Fruit fly (Drosophila melanogaster) whole organism, embryonic: ENCODE data around the gene CG10589.
A peak's percentile ranks its signal among the peaks of the same experiment; 100 is the strongest.

Experiments used
- Atf6 ChIP-seq: fragments of 200-800 bp; sonication (Bioruptor generic); IDR thresholded peaks from 2 replicates; pipeline ENCODE4 v1.3.6; 2022; ENCODE audit warnings: missing biosample characterization, missing genetic modification characterization
- CG11456 ChIP-seq: fragments of 200-800 bp; sonication (Bioruptor generic); IDR thresholded peaks from 3 replicates; pipeline ENCODE4 v1.3.6; 2022; ENCODE audit warnings: missing biosample characterization, missing genetic modification characterization
- CG11560 ChIP-seq: fragments of 200-800 bp; sonication (Bioruptor generic); IDR thresholded peaks from 3 replicates; pipeline ENCODE4 v1.3.6; 2022; ENCODE audit warnings: missing biosample characterization, missing genetic modification characterization
- CG11695 ChIP-seq: fragments of 200-800 bp; sonication (Bioruptor generic); IDR thresholded peaks from 3 replicates; pipeline ENCODE4 v1.3.6; 2022; ENCODE audit warnings: missing biosample characterization, missing genetic modification characterization
- CG12104 ChIP-seq: fragments of 200-800 bp; sonication (Bioruptor generic); optimal IDR thresholded peaks from 3 replicates; lab custom pipeline; 2016; ENCODE audit warnings: missing biosample characterization, missing genetic modification characterization
- CG12659 ChIP-seq: fragments of 200-800 bp; sonication (Bioruptor generic); optimal IDR thresholded peaks from 3 replicates; lab custom pipeline; 2017; ENCODE audit warnings: mild to moderate bottlenecking, missing biosample characterization, missing genetic modification reagents, missing genetic modification characterization
- CG12769 ChIP-seq: fragments of 200-800 bp; sonication (Bioruptor generic); optimal IDR thresholded peaks from 2 replicates; lab custom pipeline; 2019; ENCODE audit warnings: missing biosample characterization, mild to moderate bottlenecking, missing genetic modification characterization, moderate library complexity
- CG13123 ChIP-seq: fragments of 200-800 bp; sonication (Bioruptor generic); optimal IDR thresholded peaks from 2 replicates; lab custom pipeline; 2016; ENCODE audit warnings: missing biosample characterization, missing genetic modification characterization
- CG14710 ChIP-seq: fragments of 200-800 bp; sonication (Bioruptor generic); optimal IDR thresholded peaks from 3 replicates; lab custom pipeline; 2019; ENCODE audit warnings: missing biosample characterization, mild to moderate bottlenecking, missing genetic modification characterization, moderate library complexity
- CG15514 ChIP-seq: fragments of 200-800 bp; sonication (Bioruptor generic); optimal IDR thresholded peaks from 3 replicates; lab custom pipeline; 2017; ENCODE audit warnings: missing biosample characterization, missing genetic modification characterization, mild to moderate bottlenecking, moderate library complexity, missing genetic modification reagents
- CG17912 ChIP-seq: fragments of 200-800 bp; sonication (Bioruptor generic); optimal IDR thresholded peaks from 2 replicates; lab custom pipeline; 2018; ENCODE audit warnings: missing biosample characterization, mild to moderate bottlenecking, missing genetic modification characterization
- CG2199 ChIP-seq: fragments of 200-800 bp; sonication (Bioruptor generic); IDR thresholded peaks from 3 replicates; pipeline ENCODE4 v1.3.6; 2022; ENCODE audit warnings: missing biosample characterization, missing genetic modification characterization
- CG30431 ChIP-seq: fragments of 200-800 bp; sonication (Bioruptor generic); optimal IDR thresholded peaks from 2 replicates; lab custom pipeline; 2017; ENCODE audit warnings: missing biosample characterization, missing genetic modification characterization
- CG31441 ChIP-seq: fragments of 200-800 bp; sonication (Bioruptor generic); IDR thresholded peaks from 2 replicates; pipeline ENCODE4 v1.3.6; 2022; ENCODE audit warnings: missing biosample characterization, missing genetic modification characterization
- CG32767 ChIP-seq: fragments of 200-800 bp; sonication (Bioruptor generic); IDR thresholded peaks from 2 replicates; pipeline ENCODE4 v1.3.6; 2022; ENCODE audit warnings: missing biosample characterization, missing genetic modification characterization
- CG33213 ChIP-seq: fragments of 200-800 bp; sonication (Bioruptor generic); optimal IDR thresholded peaks from 3 replicates; lab custom pipeline; 2016; ENCODE audit warnings: missing biosample characterization, missing genetic modification characterization
- CG3847 ChIP-seq: fragments of 200-800 bp; sonication (Bioruptor generic); IDR thresholded peaks from 2 replicates; pipeline ENCODE4 v1.3.6; 2022; ENCODE audit warnings: missing biosample characterization, missing genetic modification characterization
- CG6175 ChIP-seq: fragments of 200-800 bp; sonication (Bioruptor generic); IDR thresholded peaks from 3 replicates; pipeline ENCODE4 v1.3.6; 2022; ENCODE audit warnings: missing biosample characterization, missing genetic modification characterization
- CG8924 ChIP-seq: fragments of 200-800 bp; optimal IDR thresholded peaks from 3 replicates; lab custom pipeline; 2019; ENCODE audit warnings: missing biosample characterization, mild to moderate bottlenecking, missing genetic modification characterization, moderate library complexity
- CG9609 ChIP-seq: fragments of 200-800 bp; sonication (Bioruptor generic); optimal IDR thresholded peaks from 3 replicates; lab custom pipeline; 2016; ENCODE audit warnings: missing biosample characterization, missing genetic modification characterization
- CG9797 ChIP-seq: fragments of 200-800 bp; sonication (Bioruptor generic); optimal IDR thresholded peaks from 3 replicates; lab custom pipeline; 2018; ENCODE audit warnings: missing biosample characterization, mild to moderate bottlenecking, missing genetic modification characterization
- Doc3 ChIP-seq: fragments of 200-800 bp; sonication (Bioruptor generic); IDR thresholded peaks from 3 replicates; pipeline ENCODE4 v1.3.6; 2022; ENCODE audit warnings: missing biosample characterization, missing genetic modification characterization; ENCODE audit not compliant: partially characterized antibody
- Dref ChIP-seq: fragments of 200-800 bp; sonication (Bioruptor generic); IDR thresholded peaks from 2 replicates; pipeline ENCODE4 v1.3.6; 2022; ENCODE audit warnings: missing biosample characterization, missing genetic modification characterization
- E2f2 ChIP-seq: fragments of 200-800 bp; sonication (Bioruptor generic); IDR thresholded peaks from 2 replicates; pipeline ENCODE4 v1.3.6; 2022; ENCODE audit warnings: missing biosample characterization, missing genetic modification characterization
- HLH3B ChIP-seq: fragments of 200-800 bp; sonication (Bioruptor generic); IDR thresholded peaks from 2 replicates; pipeline ENCODE4 v1.3.6; 2022; ENCODE audit warnings: missing biosample characterization, missing genetic modification characterization
- Hand ChIP-seq: fragments of 200-800 bp; sonication (Bioruptor generic); optimal IDR thresholded peaks from 2 replicates; lab custom pipeline; 2017; ENCODE audit warnings: mild to moderate bottlenecking, missing biosample characterization, missing genetic modification reagents, missing genetic modification characterization
- Jarid2 ChIP-seq: fragments of 200-800 bp; sonication (Bioruptor generic); optimal IDR thresholded peaks from 3 replicates; lab custom pipeline; 2017; ENCODE audit warnings: mild to moderate bottlenecking, missing biosample characterization, missing genetic modification reagents, missing genetic modification characterization
- Lhr ChIP-seq: fragments of 200-800 bp; sonication (Bioruptor generic); optimal IDR thresholded peaks from 3 replicates; lab custom pipeline; 2017; ENCODE audit warnings: mild to moderate bottlenecking, missing biosample characterization, missing genetic modification reagents, missing genetic modification characterization
- Med ChIP-seq: fragments of 200-800 bp; sonication (Bioruptor generic); peaks from one replicate; lab custom pipeline; 2016; ENCODE audit warnings: missing biosample characterization, missing genetic modification characterization, mild to moderate bottlenecking, inconsistent platforms, moderate library complexity
- Meics ChIP-seq: fragments of 200-800 bp; sonication (Bioruptor generic); optimal IDR thresholded peaks from 2 replicates; lab custom pipeline; 2017; ENCODE audit warnings: missing biosample characterization, mild to moderate bottlenecking, missing genetic modification characterization
- Nf-YB ChIP-seq: fragments of 200-800 bp; sonication (Bioruptor generic); optimal IDR thresholded peaks from 3 replicates; lab custom pipeline; 2019; ENCODE audit warnings: missing biosample characterization, mild to moderate bottlenecking, missing genetic modification characterization, moderate library complexity
- TFAM ChIP-seq: fragments of 200-800 bp; sonication (Bioruptor generic); optimal IDR thresholded peaks from 2 replicates; lab custom pipeline; 2017; ENCODE audit warnings: missing biosample characterization, missing genetic modification characterization, inconsistent platforms
- cg ChIP-seq: fragments of 200-800 bp; sonication (Bioruptor generic); optimal IDR thresholded peaks from 3 replicates; lab custom pipeline; 2019; ENCODE audit warnings: missing biosample characterization, mild to moderate bottlenecking, missing genetic modification characterization, moderate library complexity
- crp ChIP-seq, 2 experiments: fragments of 200-800 bp; sonication (Bioruptor generic); optimal IDR thresholded peaks; 2 replicates in 1 of 2; 3 replicates in 1 of 2; lab custom pipeline; 2017; ENCODE audit warnings: missing biosample characterization in 2 of 2, missing genetic modification characterization in 2 of 2, mild to moderate bottlenecking in 1 of 2, moderate library complexity in 1 of 2
- eyg ChIP-seq: fragments of 200-800 bp; sonication (Bioruptor generic); optimal IDR thresholded peaks from 3 replicates; lab custom pipeline; 2016; ENCODE audit warnings: missing biosample characterization, missing genetic modification characterization
- grn ChIP-seq: fragments of 200-800 bp; sonication (Bioruptor generic); optimal IDR thresholded peaks from 3 replicates; lab custom pipeline; 2017; ENCODE audit warnings: missing biosample characterization, missing genetic modification characterization
- insv ChIP-seq, 2 experiments: fragments of 200-800 bp; sonication (Bioruptor generic); optimal IDR thresholded peaks; 3 replicates each; lab custom pipeline; 2016 to 2018; ENCODE audit warnings: missing biosample characterization in 2 of 2, missing genetic modification characterization in 2 of 2
- odd ChIP-seq: fragments of 200-800 bp; sonication (Bioruptor generic); optimal IDR thresholded peaks from 2 replicates; lab custom pipeline; 2017; ENCODE audit warnings: missing biosample characterization, mild to moderate bottlenecking, missing genetic modification characterization
- rib ChIP-seq: fragments of 200-800 bp; sonication (Bioruptor generic); IDR thresholded peaks from 2 replicates; pipeline ENCODE4 v1.3.6; 2022; ENCODE audit warnings: missing biosample characterization, missing genetic modification characterization
- salm ChIP-seq: fragments of 200-800 bp; sonication (Bioruptor generic); optimal IDR thresholded peaks from 2 replicates; lab custom pipeline; 2018; ENCODE audit warnings: missing biosample characterization, mild to moderate bottlenecking, missing genetic modification characterization
- seq ChIP-seq: fragments of 200-800 bp; sonication (Bioruptor generic); IDR thresholded peaks from 2 replicates; pipeline ENCODE4 v1.3.6; 2022; ENCODE audit warnings: missing biosample characterization, missing genetic modification characterization
- shn ChIP-seq: fragments of 200-800 bp; sonication (Bioruptor generic); optimal IDR thresholded peaks from 3 replicates; lab custom pipeline; 2016; ENCODE audit warnings: missing biosample characterization, missing genetic modification characterization
- slbo ChIP-seq: fragments of 200-800 bp; sonication (Bioruptor generic); IDR thresholded peaks from 2 replicates; pipeline ENCODE4 v1.3.6; 2022; ENCODE audit warnings: missing biosample characterization, missing genetic modification characterization
- slou ChIP-seq: fragments of 200-800 bp; sonication (Bioruptor generic); optimal IDR thresholded peaks from 3 replicates; lab custom pipeline; 2016; ENCODE audit warnings: missing biosample characterization, missing genetic modification characterization
- slp2 ChIP-seq: fragments of 200-800 bp; sonication (Bioruptor generic); optimal IDR thresholded peaks from 2 replicates; lab custom pipeline; 2016; ENCODE audit warnings: missing biosample characterization, missing genetic modification characterization
- sna ChIP-seq: fragments of 200-800 bp; sonication (Bioruptor generic); IDR thresholded peaks from 2 replicates; pipeline ENCODE4 v1.3.6; 2022; ENCODE audit warnings: missing biosample characterization, missing genetic modification characterization; ENCODE audit not compliant: partially characterized antibody
- unc-4 ChIP-seq: fragments of 200-800 bp; sonication (Bioruptor generic); IDR thresholded peaks from 2 replicates; pipeline ENCODE4 v1.3.6; 2022; ENCODE audit warnings: missing biosample characterization, missing genetic modification characterization; ENCODE audit not compliant: partially characterized antibody
- zen ChIP-seq: fragments of 200-800 bp; sonication (Bioruptor generic); optimal IDR thresholded peaks from 3 replicates; lab custom pipeline; 2018; ENCODE audit warnings: missing biosample characterization, mild to moderate bottlenecking, missing genetic modification characterization, moderate library complexity
- zen2 ChIP-seq: fragments of 200-800 bp; sonication (Bioruptor generic); IDR thresholded peaks from 3 replicates; pipeline ENCODE4 v1.3.6; 2022; ENCODE audit warnings: missing biosample characterization, missing genetic modification characterization; ENCODE audit not compliant: partially characterized antibody

CG10589 gene

DNA sequence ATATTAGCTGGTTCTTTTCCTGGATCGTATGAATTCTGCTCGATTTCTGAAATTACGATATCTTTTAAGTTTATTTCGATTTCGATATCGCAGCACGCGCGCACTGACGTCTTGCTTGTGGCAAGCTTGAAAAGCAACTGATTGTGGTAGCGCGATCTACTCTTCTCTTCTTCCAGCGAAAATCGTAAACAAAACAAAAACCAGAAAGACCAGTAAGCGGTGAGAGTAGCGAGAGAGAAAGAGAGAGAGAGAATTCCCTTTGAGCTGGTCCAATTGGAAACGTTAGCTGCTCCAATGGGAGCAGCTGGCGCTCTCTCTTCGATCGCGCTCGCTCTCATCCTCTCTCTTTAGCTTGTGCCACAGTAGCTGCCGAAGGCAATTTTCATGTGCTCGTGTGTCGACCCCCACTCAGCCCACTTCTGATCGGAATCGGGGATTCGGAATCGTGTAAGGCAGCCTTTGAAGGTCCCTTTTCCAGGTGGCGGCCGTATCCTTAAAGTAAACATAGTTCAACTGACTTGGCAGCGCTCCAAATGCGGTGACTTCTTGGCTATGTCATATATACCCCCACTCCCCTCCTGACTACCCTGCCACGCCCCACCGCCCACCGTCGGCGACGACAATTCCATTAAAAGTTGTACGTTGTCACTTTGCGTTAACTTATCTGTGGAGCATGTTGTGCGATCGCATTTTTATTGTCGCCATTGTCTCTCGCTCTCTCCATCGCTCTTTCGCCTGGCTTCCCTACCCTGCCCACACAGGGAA, 21.9 kb downstream of the CG10589 start, which contains the start of gene fng (continued):
- TF ChIP-seq CG11456 (GFP tag; lab: Robert Waterston, UW) (no peak), CG12769 (tag; lab: Kevin White, UChicago) (peak; percentile 43), unc-4 (GFP tag; lab: Robert Waterston, UW) (peak; percentile 55), sna (GFP tag; lab: Robert Waterston, UW) (peak; percentile 25; the same call in 1 of the 2 replicates), Atf6 (0 out of 2 replicates have a peak, but pooled peaks have one; percentile 18), Doc3 (GFP tag; lab: Robert Waterston, UW) (peak; percentile 49; the same call in 2 of the 3 replicates), grn (GFP tag; lab: Kevin White, UChicago) (no peak), crp (GFP tag; optimal IDR thresholded peaks at IDR 0.05; lab: Kevin White, UChicago) (no peak), CG6175 (peak; percentile 59; the same call in 1 of the 3 replicates), odd (GFP tag; lab: Kevin White, UChicago) (peak; percentile 47), CG33213 (GFP tag; lab: Kevin White, UChicago) (no peak), Nf-YB (GFP tag; lab: Kevin White, UChicago) (peak; percentile 94), Dref (GFP tag; lab: Robert Waterston, UW) (no peak), zen (tag; lab: Kevin White, UChicago) (no peak), CG31441 (GFP tag; lab: Robert Waterston, UW) (no peak), CG15514 (GFP tag; lab: Kevin White, UChicago) (no peak), slbo (GFP tag; lab: Robert Waterston, UW) (0 out of 2 replicates have a peak, but pooled peaks have one; percentile 25), zen2 (GFP tag; lab: Robert Waterston, UW) (peak; percentile 76), CG32767 (GFP tag; lab: Robert Waterston, UW) (no peak), seq (GFP tag; lab: Robert Waterston, UW) (no peak), CG12104 (no peak), Hand (GFP tag; lab: Kevin White, UChicago) (no peak), rib (GFP tag; lab: Robert Waterston, UW) (no peak), CG12659 (GFP tag; lab: Kevin White, UChicago) (no peak), CG9797 (GFP tag; lab: Kevin White, UChicago) (no peak), cg (GFP tag; lab: Kevin White, UChicago) (no peak), Lhr (GFP tag; lab: Kevin White, UChicago) (no peak), CG17912 (no peak), CG9609 (no peak), CG3847 (GFP tag; lab: Robert Waterston, UW) (no peak), CG11560 (tag; lab: Robert Waterston, UW) (no peak), salm (tag; lab: Kevin White, UChicago) (no peak), E2f2 (0 out of 2 replicates have a peak, but pooled peaks have one; percentile 4), CG14710 (tag; lab: Kevin White, UChicago) (no peak), Med (GFP tag; lab: Kevin White, UChicago) (peak; percentile 49), CG2199 (GFP tag; lab: Robert Waterston, UW) (peak; percentile 45; the same call in 1 of the 3 replicates), slou (no peak), slp2 (GFP tag; lab: Kevin White, UChicago) (no peak), Jarid2 (peak; percentile 97), Meics (GFP tag; lab: Kevin White, UChicago) (no peak), insv (GFP tag; optimal IDR thresholded peaks at IDR 0.05; lab: Kevin White, UChicago) (peak; percentile 58 to 94), CG30431 (GFP tag; lab: Kevin White, UChicago) (no peak), HLH3B (GFP tag; lab: Robert Waterston, UW) (peak; percentile 15; the same call in 1 of the 2 replicates), CG11695 (GFP tag; lab: Robert Waterston, UW) (peak; percentile 12; the same call in 1 of the 3 replicates), shn (GFP tag; lab: Kevin White, UChicago) (no peak), CG13123 (GFP tag; lab: Kevin White, UChicago) (no peak), eyg (GFP tag; lab: Kevin White, UChicago) (no peak), TFAM (GFP tag; lab: Kevin White, UChicago) (no peak), CG8924 (no peak)
